Fruit fly (Drosophila melanogaster) Kc167 (cell line): ENCODE results near the gene abs.

ENCODE experiments used
- Myc ChIP-seq: fragments of >200 bp; optimal IDR thresholded peaks from 2 replicates; lab custom pipeline; 2017; ENCODE audit warnings: missing external identifiers
- Sin3A ChIP-seq: fragments of >200 bp; optimal IDR thresholded peaks from 2 replicates; lab custom pipeline; 2018; ENCODE audit warnings: missing external identifiers
- h ChIP-seq: fragments of >200 bp; optimal IDR thresholded peaks from 3 replicates; lab custom pipeline; 2018; ENCODE audit warnings: missing external identifiers
- insv ChIP-seq: fragments of >200 bp; optimal IDR thresholded peaks from 3 replicates; lab custom pipeline; 2018; ENCODE audit warnings: missing external identifiers
- ttk ChIP-seq: sonication (Bioruptor generic); optimal IDR thresholded peaks from 2 replicates; lab custom pipeline; 2017; ENCODE audit warnings: missing external identifiers

- no peak for TF ChIP-seq h (lab: Kevin White, UChicago)
- no peak for TF ChIP-seq Myc
- no peak for TF ChIP-seq Sin3A
- TF ChIP-seq insv (lab: Kevin White, UChicago): no peak
- no peak for TF ChIP-seq ttk (lab: Kevin White, UChicago)
These were observed 469 bp upstream of the abs start, which contains the start of gene CG14641 for dm6 chr3R:4232139-4233017.
